Worm (Caenorhabditis elegans) whole organism, early embryonic: ENCODE measurements around the gene F08G12.5.

Experiments
- B0310.2 ChIP-seq: sonication (generic microtip); optimal IDR thresholded peaks from 2 replicates; lab custom pipeline; 2016; ENCODE audit warnings: mild to moderate bottlenecking, missing genetic modification characterization, missing compliant biosample characterization
- ama-1 ChIP-seq: fragments of 150-350 bp; optimal IDR thresholded peaks from 2 replicates; lab custom pipeline; 2014
- ceh-13 ChIP-seq: fragments of 200-800 bp; sonication (Bioruptor generic); optimal IDR thresholded peaks from 2 replicates; lab custom pipeline; 2018; ENCODE audit warnings: mild to moderate bottlenecking, missing genetic modification characterization, missing compliant biosample characterization
- ceh-36 ChIP-seq: sonication (generic microtip); optimal IDR thresholded peaks from 2 replicates; lab custom pipeline; 2016; ENCODE audit warnings: missing genetic modification characterization, inconsistent platforms, missing compliant biosample characterization
- ets-7 ChIP-seq: sonication (generic microtip); optimal IDR thresholded peaks from 2 replicates; lab custom pipeline; 2016; ENCODE audit warnings: missing genotype, missing genetic modification characterization, missing compliant biosample characterization
- hmbx-1 ChIP-seq: sonication (generic microtip); optimal IDR thresholded peaks from 2 replicates; lab custom pipeline; 2016; ENCODE audit warnings: mild to moderate bottlenecking, missing genetic modification characterization, missing compliant biosample characterization
- hmg-4 ChIP-seq: fragments of 200-800 bp; sonication (Bioruptor generic); optimal IDR thresholded peaks from 2 replicates; lab custom pipeline; 2018; ENCODE audit warnings: mild to moderate bottlenecking, missing genetic modification characterization, missing compliant biosample characterization
- hnd-1 ChIP-seq: sonication (generic microtip); optimal IDR thresholded peaks from 2 replicates; lab custom pipeline; 2016; ENCODE audit warnings: missing genetic modification characterization, missing compliant biosample characterization
- scrt-1 ChIP-seq: fragments of 200-800 bp; sonication (Bioruptor generic); IDR thresholded peaks from 2 replicates; pipeline ENCODE4 v1.3.6; 2022; ENCODE audit warnings: missing genetic modification characterization, missing compliant biosample characterization
- sea-1 ChIP-seq: fragments of 200-800 bp; sonication (Bioruptor generic); conservative IDR thresholded peaks from 2 replicates; pipeline ENCODE4 v1.3.6; 2022; ENCODE audit warnings: missing genetic modification characterization, missing compliant biosample characterization

DNA sequence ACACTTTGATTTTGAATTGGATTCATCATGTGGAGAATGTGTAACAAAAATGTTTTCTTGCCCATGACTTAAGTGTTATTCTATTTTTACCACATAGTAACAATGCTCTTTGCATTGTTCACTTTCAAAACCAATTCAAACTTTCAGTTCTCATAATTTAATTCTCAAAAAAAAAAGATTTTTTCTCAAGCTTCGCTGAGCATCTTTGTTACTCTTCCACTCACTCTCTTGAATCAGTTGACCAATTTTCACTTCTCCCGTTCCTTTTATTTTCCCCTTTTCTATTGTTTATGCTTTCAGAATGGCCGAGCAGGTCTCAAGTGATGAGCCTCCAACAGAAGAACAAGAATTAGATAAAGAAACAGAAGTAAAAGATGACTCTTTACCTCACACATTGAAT is 36.1 kb upstream of the F08G12.5 start, which contains the start of gene oct-2:
- TF ChIP-seq ceh-13 (GFP tag; lab: Kevin White, UChicago) (no peak), sea-1 (GFP tag; lab: Robert Waterston, UW) (no peak), ama-1 (lab: Kevin White, UChicago) (no peak), hnd-1 (tag; lab: Kevin White, UChicago) (no peak), ets-7 (tag; lab: Kevin White, UChicago) (no peak), B0310.2 (tag; lab: Kevin White, UChicago) (no peak), scrt-1 (GFP tag; lab: Robert Waterston, UW) (no peak), ceh-36 (tag; lab: Kevin White, UChicago) (no peak), hmbx-1 (tag; lab: Kevin White, UChicago) (no peak), hmg-4 (no peak)
